Worm (Caenorhabditis elegans) whole organism, midembryonic: Measurements from ENCODE around the gene zip-9.

Experiments
- T22C8.4 ChIP-seq: fragments of 200-800 bp; sonication (Bioruptor generic); IDR thresholded peaks from 2 replicates; pipeline ENCODE4 v1.3.6; 2022; ENCODE audit warnings: missing genetic modification characterization, missing compliant biosample characterization
- cog-1 ChIP-seq: sonication (generic microtip); optimal IDR thresholded peaks from 2 replicates; lab custom pipeline; 2016; ENCODE audit warnings: missing genetic modification characterization, missing compliant biosample characterization
- flt-1 ChIP-seq: fragments of 200-800 bp; sonication (Bioruptor generic); IDR thresholded peaks from 2 replicates; pipeline ENCODE4 v1.3.6; 2022; ENCODE audit warnings: missing genetic modification characterization, missing compliant biosample characterization
- klf-2 ChIP-seq: fragments of 200-800 bp; sonication (Bioruptor generic); conservative IDR thresholded peaks from 2 replicates; pipeline ENCODE4 v1.3.6; 2022; ENCODE audit warnings: missing genetic modification reagents, missing genetic modification characterization, missing compliant biosample characterization
- med-1 ChIP-seq: sonication (generic microtip); optimal IDR thresholded peaks from 2 replicates; lab custom pipeline; 2017; ENCODE audit warnings: missing genetic modification characterization, mild to moderate bottlenecking, missing compliant biosample characterization, antibody characterized with exemption, missing genetic modification reagents; ENCODE audit not compliant: insufficient read depth
- tab-1 ChIP-seq: fragments of 200-800 bp; sonication (Bioruptor generic); IDR thresholded peaks from 2 replicates; pipeline ENCODE4 v1.3.6; 2022; ENCODE audit warnings: missing genetic modification characterization, missing compliant biosample characterization
- ztf-23 ChIP-seq: fragments of 200-800 bp; sonication (Bioruptor generic); IDR thresholded peaks from 2 replicates; pipeline ENCODE4 v1.3.6; 2022; ENCODE audit warnings: missing genetic modification reagents, missing genetic modification characterization, missing compliant biosample characterization

- peak; percentile 69 for TF ChIP-seq flt-1
- 0 out of 2 replicates have a peak, but pooled peaks have one; percentile 25 for TF ChIP-seq T22C8.4
- TF ChIP-seq cog-1 (tag; lab: Kevin White, UChicago) = peak; percentile 86
- no peak for TF ChIP-seq klf-2 (GFP tag; lab: Robert Waterston, UW)
- peak; percentile 100 for TF ChIP-seq ztf-23 (GFP tag; lab: Robert Waterston, UW)
- TF ChIP-seq med-1 (GFP tag; lab: Kevin White, UChicago) = no peak
- no peak for TF ChIP-seq tab-1 (GFP tag; lab: Robert Waterston, UW)
These were observed 23.2 kb downstream of the zip-9 start, which contains the start of the genes ctf-4 and eef-1G for ce11 chrV:10965501-10965900.
